Worm (Caenorhabditis elegans) whole organism, late embryonic: Measurements from ENCODE around the gene C06B3.16.

Experiments used
- K09A11.1 ChIP-seq: sonication (generic microtip); optimal IDR thresholded peaks from 2 replicates; lab custom pipeline; 2017; ENCODE audit warnings: antibody characterized with exemption, mild to moderate bottlenecking, missing genetic modification characterization, missing compliant biosample characterization; ENCODE audit not compliant: insufficient read depth
- ama-1 ChIP-seq: fragments of 150-350 bp; optimal IDR thresholded peaks from 2 replicates; lab custom pipeline; 2014
- ceh-18 ChIP-seq: sonication (generic microtip); optimal IDR thresholded peaks from 2 replicates; lab custom pipeline; 2016; ENCODE audit warnings: missing genetic modification characterization, missing compliant biosample characterization
- dmd-4 ChIP-seq: sonication (generic microtip); optimal IDR thresholded peaks from 2 replicates; lab custom pipeline; 2016; ENCODE audit warnings: borderline replicate concordance, missing genetic modification characterization, missing compliant biosample characterization
- dve-1 ChIP-seq: sonication (generic microtip); optimal IDR thresholded peaks from 2 replicates; lab custom pipeline; 2017; ENCODE audit warnings: antibody characterized with exemption, mild to moderate bottlenecking, missing genetic modification characterization, missing compliant biosample characterization
- elt-2 ChIP-seq: sonication (generic microtip); optimal IDR thresholded peaks from 2 replicates; lab custom pipeline; 2016; ENCODE audit warnings: missing genetic modification reagents, missing genetic modification characterization, missing compliant biosample characterization
- ets-4 ChIP-seq: sonication (generic microtip); optimal IDR thresholded peaks from 2 replicates; lab custom pipeline; 2016; ENCODE audit warnings: missing genetic modification characterization, missing compliant biosample characterization
- gmeb-2 ChIP-seq: sonication (generic microtip); optimal IDR thresholded peaks from 2 replicates; lab custom pipeline; 2016; ENCODE audit warnings: missing genetic modification characterization, inconsistent platforms, missing compliant biosample characterization
- madf-2 ChIP-seq: sonication (generic microtip); optimal IDR thresholded peaks from 2 replicates; lab custom pipeline; 2017; ENCODE audit warnings: missing genetic modification characterization, missing compliant biosample characterization
- nfya-1 ChIP-seq: sonication (generic microtip); optimal IDR thresholded peaks from 2 replicates; lab custom pipeline; 2017; ENCODE audit warnings: missing genetic modification characterization, mild to moderate bottlenecking, missing compliant biosample characterization, antibody characterized with exemption, moderate library complexity
- nhr-11 ChIP-seq: fragments of 150-350 bp; optimal IDR thresholded peaks from 2 replicates; lab custom pipeline; 2014; ENCODE audit warnings: missing biosample characterization, missing genetic modification characterization
- pha-4 ChIP-seq: fragments of 150-350 bp; optimal IDR thresholded peaks from 2 replicates; lab custom pipeline; 2018; ENCODE audit warnings: missing biosample characterization, missing genetic modification reagents, missing genetic modification characterization
- unc-55 ChIP-seq: sonication (generic microtip); optimal IDR thresholded peaks from 2 replicates; lab custom pipeline; 2017; ENCODE audit warnings: missing biosample characterization, missing genetic modification reagents, missing genetic modification characterization
- unc-86 ChIP-seq: sonication (generic microtip); optimal IDR thresholded peaks from 2 replicates; lab custom pipeline; 2016; ENCODE audit warnings: missing genetic modification characterization, missing compliant biosample characterization

DNA sequence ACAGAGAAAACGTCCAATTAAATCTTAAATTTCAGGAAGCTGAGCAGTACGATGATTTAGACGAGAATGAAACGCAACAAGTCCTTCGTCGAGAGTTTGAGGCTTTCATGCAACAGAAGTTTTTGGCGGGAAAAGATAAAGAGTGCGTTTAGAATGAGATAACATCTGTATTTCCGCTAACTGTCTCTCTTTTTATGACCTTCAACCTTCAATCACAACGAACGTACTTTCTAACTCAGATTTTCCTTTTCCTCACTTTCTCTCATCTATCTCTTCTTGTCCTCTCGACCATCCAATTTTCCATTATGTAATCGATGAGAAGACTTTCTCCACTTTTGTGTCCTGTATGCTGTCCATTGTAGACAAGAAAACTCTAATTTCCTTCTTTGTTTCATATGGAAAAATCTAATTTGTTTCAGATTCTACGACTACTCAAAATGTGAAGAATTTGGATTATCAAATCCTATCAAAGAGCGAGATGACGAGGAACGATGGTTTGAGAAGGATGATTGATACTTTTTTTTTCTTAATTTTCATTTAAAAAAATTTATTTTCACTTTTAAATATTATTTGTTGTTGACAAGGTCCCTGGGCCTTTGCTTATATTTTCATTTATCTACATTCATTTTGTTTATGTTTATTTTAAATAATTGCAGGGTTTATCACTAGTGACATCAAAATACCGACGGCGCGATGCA is 32.1 kb downstream of the C06B3.16 start, which contains the start of gene sao-1:
- no peak for TF ChIP-seq ama-1 (lab: Kevin White, UChicago)
- TF ChIP-seq dmd-4 (tag; lab: Kevin White, UChicago) = no peak
- TF ChIP-seq elt-2 (tag; lab: Kevin White, UChicago) = no peak
- no peak for TF ChIP-seq pha-4 (tag; lab: Kevin White, UChicago)
- TF ChIP-seq ets-4 (tag; lab: Kevin White, UChicago) = no peak
- TF ChIP-seq nhr-11 (tag; lab: Kevin White, UChicago) = no peak
- TF ChIP-seq unc-86 (tag; lab: Kevin White, UChicago) = no peak
- no peak for TF ChIP-seq madf-2 (tag; lab: Kevin White, UChicago)
- TF ChIP-seq unc-55 (GFP tag; lab: Kevin White, UChicago) = no peak
- TF ChIP-seq K09A11.1 (tag; lab: Kevin White, UChicago) = no peak
- no peak for TF ChIP-seq nfya-1
- TF ChIP-seq gmeb-2 (tag; lab: Kevin White, UChicago) = no peak
- TF ChIP-seq ceh-18 (tag; lab: Kevin White, UChicago) = no peak
- TF ChIP-seq dve-1 (tag; lab: Kevin White, UChicago) = no peak
